Worm (Caenorhabditis elegans) whole organism, young adult: ENCODE results near the gene mtcu-2.

Experiments used
- B0019.2 ChIP-seq: fragments of 200-800 bp; sonication (Bioruptor generic); conservative IDR thresholded peaks from 2 replicates; pipeline ENCODE4 v1.3.6; 2022; ENCODE audit warnings: missing genetic modification reagents, missing genetic modification characterization, missing compliant biosample characterization
- B0035.1 ChIP-seq: sonication (generic microtip); optimal IDR thresholded peaks from 2 replicates; lab custom pipeline; 2016; ENCODE audit warnings: missing genetic modification characterization, mild to moderate bottlenecking, missing compliant biosample characterization, missing genotype, missing genetic modification reagents
- B0336.3 ChIP-seq: fragments of 200-800 bp; sonication (Bioruptor generic); IDR thresholded peaks from 2 replicates; pipeline ENCODE4 v1.3.6; 2022; ENCODE audit warnings: missing genetic modification characterization, missing compliant biosample characterization
- C06A6.2 ChIP-seq: fragments of 200-800 bp; sonication (Bioruptor generic); conservative IDR thresholded peaks from 2 replicates; pipeline ENCODE4 v1.3.6; 2022; ENCODE audit warnings: missing genetic modification characterization, missing compliant biosample characterization
- C17E4.6 ChIP-seq: fragments of 200-800 bp; sonication (Bioruptor generic); IDR thresholded peaks from 2 replicates; pipeline ENCODE4 v1.3.6; 2022; ENCODE audit warnings: missing genetic modification reagents, missing genetic modification characterization, missing compliant biosample characterization
- D2030.7 ChIP-seq: fragments of 200-800 bp; sonication (Bioruptor generic); IDR thresholded peaks from 2 replicates; pipeline ENCODE4 v1.3.6; 2022; ENCODE audit warnings: missing genetic modification reagents, missing genetic modification characterization, missing compliant biosample characterization
- F55B11.4 ChIP-seq: sonication (generic microtip); optimal IDR thresholded peaks from 2 replicates; lab custom pipeline; 2016; ENCODE audit warnings: missing compliant biosample characterization, missing genetic modification characterization, borderline replicate concordance; ENCODE audit not compliant: insufficient read depth
- F57A8.1 ChIP-seq: fragments of 200-800 bp; sonication (Bioruptor generic); optimal IDR thresholded peaks from 2 replicates; lab custom pipeline; 2018; ENCODE audit warnings: mild to moderate bottlenecking, missing genetic modification characterization, moderate library complexity, missing compliant biosample characterization
- F57C9.4 ChIP-seq: sonication (generic microtip); optimal IDR thresholded peaks from 2 replicates; lab custom pipeline; 2017; ENCODE audit warnings: mild to moderate bottlenecking, missing genetic modification characterization, missing compliant biosample characterization
- K11D2.4 ChIP-seq: fragments of 200-800 bp; sonication (Bioruptor generic); IDR thresholded peaks from 2 replicates; pipeline ENCODE4 v1.3.6; 2022; ENCODE audit warnings: missing genetic modification reagents, missing genetic modification characterization, missing compliant biosample characterization
- K12H6.12 ChIP-seq: fragments of 200-800 bp; sonication (Bioruptor generic); optimal IDR thresholded peaks from 2 replicates; lab custom pipeline; 2018; ENCODE audit warnings: mild to moderate bottlenecking, missing genetic modification characterization, missing compliant biosample characterization
- Y53G8AR.9 ChIP-seq: fragments of 200-800 bp; sonication (Bioruptor generic); conservative IDR thresholded peaks from 2 replicates; pipeline ENCODE4 v1.3.6; 2022; ENCODE audit warnings: missing genetic modification reagents, missing genetic modification characterization, missing compliant biosample characterization
- Y95B8A.8 ChIP-seq: fragments of 200-800 bp; sonication (Bioruptor generic); IDR thresholded peaks from 2 replicates; pipeline ENCODE4 v1.3.6; 2022; ENCODE audit warnings: missing genetic modification reagents, missing genetic modification characterization, missing compliant biosample characterization
- attf-5 ChIP-seq: fragments of 200-800 bp; sonication (Bioruptor generic); optimal IDR thresholded peaks from 2 replicates; lab custom pipeline; 2018; ENCODE audit warnings: mild to moderate bottlenecking, missing genetic modification characterization, missing compliant biosample characterization
- attf-6 ChIP-seq: fragments of 200-800 bp; sonication (Bioruptor generic); IDR thresholded peaks from 2 replicates; pipeline ENCODE4 v1.3.6; 2022; ENCODE audit warnings: missing genetic modification reagents, missing genetic modification characterization, missing compliant biosample characterization
- cebp-1 ChIP-seq, 2 experiments: fragments of 200-800 bp in 1 of 2; sonication (Bioruptor generic) in 1 of 2; sonication (generic microtip) in 1 of 2; IDR thresholded peaks in 1 of 2; optimal IDR thresholded peaks in 1 of 2; 2 replicates each; pipeline versions ENCODE4 v1.3.6 to Lab custom; 2017 to 2022; ENCODE audit warnings: missing compliant biosample characterization in 2 of 2, missing genetic modification characterization in 2 of 2, mild to moderate bottlenecking in 1 of 2, missing genetic modification reagents in 1 of 2, moderate library complexity in 1 of 2
- ceh-100 ChIP-seq: fragments of 200-800 bp; sonication (Bioruptor generic); IDR thresholded peaks from 2 replicates; pipeline ENCODE4 v1.3.6; 2022; ENCODE audit warnings: missing genetic modification reagents, missing genetic modification characterization, missing compliant biosample characterization
- ceh-79 ChIP-seq: sonication (generic microtip); optimal IDR thresholded peaks from 2 replicates; lab custom pipeline; 2017; ENCODE audit warnings: mild to moderate bottlenecking, missing genetic modification characterization, missing compliant biosample characterization
- chd-7 ChIP-seq: sonication (generic microtip); optimal IDR thresholded peaks from 2 replicates; lab custom pipeline; 2016; ENCODE audit warnings: mild to moderate bottlenecking, missing genetic modification characterization, moderate library complexity, missing compliant biosample characterization
- dpff-1 ChIP-seq: sonication (generic microtip); optimal IDR thresholded peaks from 2 replicates; lab custom pipeline; 2017; ENCODE audit warnings: mild to moderate bottlenecking, missing genetic modification characterization, missing compliant biosample characterization
- efl-1 ChIP-seq: fragments of 150-350 bp; optimal IDR thresholded peaks from 2 replicates; lab custom pipeline; 2014; ENCODE audit warnings: missing biosample characterization, missing genetic modification reagents, missing genetic modification characterization
- egl-18 ChIP-seq: fragments of 200-800 bp; sonication (Bioruptor generic); IDR thresholded peaks from 2 replicates; pipeline ENCODE4 v1.3.6; 2022; ENCODE audit warnings: missing genetic modification reagents, missing genetic modification characterization, missing compliant biosample characterization
- ekl-4 ChIP-seq: fragments of 200-800 bp; sonication (Bioruptor generic); IDR thresholded peaks from 2 replicates; pipeline ENCODE4 v1.3.6; 2022; ENCODE audit warnings: missing genetic modification reagents, missing genetic modification characterization, missing compliant biosample characterization
- gei-17 ChIP-seq: fragments of 200-800 bp; sonication (Bioruptor generic); optimal IDR thresholded peaks from 2 replicates; lab custom pipeline; 2018; ENCODE audit warnings: mild to moderate bottlenecking, missing genetic modification characterization, missing compliant biosample characterization
- hrde-1 ChIP-seq: sonication (generic microtip); optimal IDR thresholded peaks from 2 replicates; lab custom pipeline; 2016; ENCODE audit warnings: missing genetic modification characterization, mild to moderate bottlenecking, missing compliant biosample characterization, moderate library complexity, missing genotype, missing genetic modification reagents, borderline replicate concordance
- let-526 ChIP-seq: fragments of 200-800 bp; sonication (Bioruptor generic); IDR thresholded peaks from 2 replicates; pipeline ENCODE4 v1.3.6; 2022; ENCODE audit warnings: missing genetic modification reagents, missing genetic modification characterization, missing compliant biosample characterization
- lin-35 ChIP-seq, 3 experiments: fragments of 150-350 bp in 2 of 3; sonication (generic microtip) in 1 of 3; optimal IDR thresholded peaks; 2 replicates each; lab custom pipeline; 2014 to 2018; ENCODE audit warnings: missing biosample characterization in 3 of 3, missing genetic modification characterization in 3 of 3, missing genetic modification reagents in 3 of 3
- lin-40 ChIP-seq: sonication (generic microtip); optimal IDR thresholded peaks from 2 replicates; lab custom pipeline; 2016; ENCODE audit warnings: missing genetic modification characterization, mild to moderate bottlenecking, missing compliant biosample characterization, missing genotype, missing genetic modification reagents
- madf-10 ChIP-seq: sonication (generic microtip); optimal IDR thresholded peaks from 2 replicates; lab custom pipeline; 2016; ENCODE audit warnings: mild to moderate bottlenecking, missing genetic modification characterization, missing compliant biosample characterization
- nfya-1 ChIP-seq: sonication (generic microtip); optimal IDR thresholded peaks from 2 replicates; lab custom pipeline; 2017; ENCODE audit warnings: antibody characterized with exemption, missing compliant biosample characterization, missing genetic modification characterization, borderline replicate concordance; ENCODE audit not compliant: insufficient read depth
- nfyb-1 ChIP-seq: fragments of 200-800 bp; sonication (Bioruptor generic); IDR thresholded peaks from 2 replicates; pipeline ENCODE4 v1.3.6; 2022; ENCODE audit warnings: missing genetic modification reagents, missing genetic modification characterization, missing compliant biosample characterization
- nhr-120 ChIP-seq: fragments of 200-800 bp; sonication (Bioruptor generic); IDR thresholded peaks from 2 replicates; pipeline ENCODE4 v1.3.6; 2022; ENCODE audit warnings: missing genetic modification characterization, missing compliant biosample characterization
- nhr-90 ChIP-seq: sonication (generic microtip); optimal IDR thresholded peaks from 2 replicates; lab custom pipeline; 2016; ENCODE audit warnings: missing genotype, mild to moderate bottlenecking, missing genetic modification characterization, missing compliant biosample characterization
- pha-4 ChIP-seq: fragments of 150-350 bp; sonication (generic microtip); optimal IDR thresholded peaks from 2 replicates; lab custom pipeline; 2014; ENCODE audit warnings: missing biosample characterization, missing genetic modification reagents, missing genetic modification characterization
- rcor-1 ChIP-seq: fragments of 200-800 bp; sonication (Bioruptor generic); IDR thresholded peaks from 2 replicates; pipeline ENCODE4 v1.3.6; 2022; ENCODE audit warnings: missing genetic modification reagents, missing genetic modification characterization, missing compliant biosample characterization
- rpc-1 ChIP-seq, 2 experiments: fragments of 150-350 bp in 1 of 2; sonication (generic microtip) in 1 of 2; optimal IDR thresholded peaks; 2 replicates each; lab custom pipeline; 2014 to 2018; ENCODE audit warnings: missing biosample characterization in 1 of 2, missing genetic modification characterization in 1 of 2, missing genetic modification reagents in 1 of 2, missing genotype in 1 of 2
- sea-2 ChIP-seq: fragments of 200-800 bp; sonication (Bioruptor generic); IDR thresholded peaks from 2 replicates; pipeline ENCODE4 v1.3.6; 2022; ENCODE audit warnings: missing genetic modification characterization, missing compliant biosample characterization
- snpc-1.1 ChIP-seq: sonication (generic microtip); optimal IDR thresholded peaks from 2 replicates; lab custom pipeline; 2017; ENCODE audit warnings: missing genetic modification characterization, mild to moderate bottlenecking, missing compliant biosample characterization, antibody characterized with exemption, moderate library complexity, missing genotype, missing genetic modification reagents; ENCODE audit not compliant: insufficient read depth
- snpc-1.3 ChIP-seq: sonication (generic microtip); optimal IDR thresholded peaks from 2 replicates; lab custom pipeline; 2017; ENCODE audit warnings: missing genetic modification characterization, mild to moderate bottlenecking, missing compliant biosample characterization, antibody characterized with exemption, moderate library complexity, missing genotype, missing genetic modification reagents; ENCODE audit not compliant: insufficient read depth
- snpc-3.4 ChIP-seq: sonication (generic microtip); optimal IDR thresholded peaks from 2 replicates; lab custom pipeline; 2017; ENCODE audit warnings: missing genetic modification characterization, mild to moderate bottlenecking, missing compliant biosample characterization, antibody characterized with exemption, moderate library complexity, missing genotype, missing genetic modification reagents
- somi-1 ChIP-seq: fragments of 200-800 bp; sonication (Bioruptor generic); optimal IDR thresholded peaks from 2 replicates; lab custom pipeline; 2018; ENCODE audit warnings: mild to moderate bottlenecking, missing genetic modification characterization, missing compliant biosample characterization
- unc-130 ChIP-seq: sonication (generic microtip); optimal IDR thresholded peaks from 2 replicates; lab custom pipeline; 2016; ENCODE audit warnings: missing genetic modification reagents, missing genetic modification characterization, missing compliant biosample characterization
- unc-62 ChIP-seq: fragments of 150-350 bp; optimal IDR thresholded peaks from 2 replicates; lab custom pipeline; 2014; ENCODE audit warnings: missing biosample characterization, missing genetic modification reagents, missing genetic modification characterization
- ztf-26 ChIP-seq: sonication (generic microtip); optimal IDR thresholded peaks from 2 replicates; lab custom pipeline; 2017; ENCODE audit warnings: missing genetic modification characterization, missing compliant biosample characterization
- ztf-28 ChIP-seq: fragments of 200-800 bp; sonication (Bioruptor generic); IDR thresholded peaks from 2 replicates; pipeline ENCODE4 v1.3.6; 2022; ENCODE audit warnings: missing genetic modification reagents, missing genetic modification characterization, missing compliant biosample characterization

Gene mtcu-2

DNA sequence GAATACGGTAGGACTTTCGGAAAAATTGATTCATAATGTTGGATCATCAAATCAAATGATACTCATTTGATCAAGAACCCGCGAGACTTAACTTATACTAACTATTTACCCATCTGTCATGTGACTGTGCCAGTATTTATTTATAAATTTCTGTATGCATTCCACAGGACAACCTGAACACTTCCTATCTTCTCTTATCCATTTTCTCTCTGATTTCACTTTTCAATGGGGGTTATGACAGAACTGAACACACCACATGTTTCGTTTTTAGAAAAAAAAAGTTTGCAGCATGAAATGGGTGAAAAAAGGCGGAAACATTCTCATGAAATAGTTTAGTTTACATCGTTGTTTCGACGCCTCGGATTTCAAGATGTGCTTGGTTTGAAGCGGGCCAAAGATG lies 15.5 kb downstream of the mtcu-2 start:
- no peak for TF ChIP-seq K11D2.4 (GFP tag; lab: Robert Waterston, UW)
- TF ChIP-seq F57C9.4 = no peak
- no peak for TF ChIP-seq sea-2 (GFP tag; lab: Robert Waterston, UW)
- no peak for TF ChIP-seq B0336.3 (GFP tag; lab: Robert Waterston, UW)
- no peak for TF ChIP-seq D2030.7 (GFP tag; lab: Robert Waterston, UW)
- no peak for TF ChIP-seq F57A8.1 (GFP tag; lab: Kevin White, UChicago)
- TF ChIP-seq hrde-1 (tag; lab: Kevin White, UChicago) = no peak
- no peak for TF ChIP-seq unc-62 (GFP tag; lab: Kevin White, UChicago)
- TF ChIP-seq ceh-79 = no peak
- no peak for TF ChIP-seq dpff-1 (tag; lab: Kevin White, UChicago)
- no peak for TF ChIP-seq somi-1 (GFP tag; lab: Kevin White, UChicago)
- no peak for TF ChIP-seq F55B11.4 (tag; lab: Kevin White, UChicago)
- TF ChIP-seq, all 124 proteins: peak for 0

DNA sequence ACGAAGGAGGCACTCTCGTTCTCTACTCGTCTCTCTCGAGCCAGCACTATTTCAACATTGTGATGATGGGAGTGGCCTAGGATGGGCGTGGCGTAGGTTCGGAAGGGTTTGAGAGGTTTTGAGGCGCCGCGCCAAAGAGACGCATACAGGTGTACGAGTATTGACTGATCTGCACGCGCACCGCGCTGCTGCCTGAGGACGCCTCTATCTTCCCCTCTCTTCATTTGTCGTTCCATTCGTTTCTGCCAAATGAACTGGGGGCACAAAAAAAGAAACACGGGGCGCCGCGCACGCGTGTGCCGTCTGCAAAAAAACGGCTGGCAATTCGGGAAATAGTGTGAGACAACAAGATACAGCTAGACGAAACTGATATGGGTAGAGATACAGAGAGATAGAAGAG lies 17.0 kb downstream of the mtcu-2 start, which contains the start of gene lec-2:
TSS of gene lec-2 (minus strand) at position 171 of the 400 bp plus-strand sequence.
- no peak for TF ChIP-seq ekl-4 (GFP tag; lab: Robert Waterston, UW)
- TF ChIP-seq lin-35 (GFP tag; optimal IDR thresholded peaks at IDR 0.05; lab: Kevin White, UChicago) = no peak
- no peak for TF ChIP-seq snpc-3.4 (tag; lab: Kevin White, UChicago)
- TF ChIP-seq nfyb-1 (GFP tag; lab: Robert Waterston, UW) = 0 out of 2 replicates have a peak, but pooled peaks have one; percentile 65
- TF ChIP-seq lin-40 (tag; lab: Kevin White, UChicago) = peak; percentile 63
- TF ChIP-seq ztf-26 (tag; lab: Kevin White, UChicago) = peak; percentile 43
- peak; percentile 68 for TF ChIP-seq somi-1 (GFP tag; lab: Kevin White, UChicago)
- no peak for TF ChIP-seq C06A6.2
- TF ChIP-seq madf-10 (tag; lab: Kevin White, UChicago) = no peak
- TF ChIP-seq egl-18 (GFP tag; lab: Robert Waterston, UW) = no peak
- TF ChIP-seq B0035.1 (tag; lab: Kevin White, UChicago) = no peak
- TF ChIP-seq ceh-100 (GFP tag; lab: Robert Waterston, UW) = no peak
- TF ChIP-seq Y95B8A.8 (GFP tag; lab: Robert Waterston, UW) = no peak
- TF ChIP-seq ztf-28 (GFP tag; lab: Robert Waterston, UW) = no peak
- TF ChIP-seq B0336.3 (GFP tag; lab: Robert Waterston, UW) = peak; percentile 46; the same call in 1 of the 2 replicates
- no peak for TF ChIP-seq snpc-1.3 (tag; lab: Kevin White, UChicago)
- no peak for TF ChIP-seq C17E4.6 (GFP tag; lab: Robert Waterston, UW)
- no peak for TF ChIP-seq rpc-1 (optimal IDR thresholded peaks at IDR 0.05; lab: Kevin White, UChicago)
- no peak for TF ChIP-seq rpc-1 (tag; optimal IDR thresholded peaks at IDR 0.05; lab: Kevin White, UChicago)
- TF ChIP-seq attf-6 (GFP tag; lab: Robert Waterston, UW) = no peak
- TF ChIP-seq B0019.2 = no peak
- TF ChIP-seq snpc-1.1 (tag; lab: Kevin White, UChicago) = no peak
- TF ChIP-seq unc-130 (GFP tag; lab: Kevin White, UChicago) = no peak
- no peak for TF ChIP-seq pha-4
- TF ChIP-seq Y53G8AR.9 (GFP tag; lab: Robert Waterston, UW) = no peak
- TF ChIP-seq attf-5 = peak; percentile 33
- no peak for TF ChIP-seq nfya-1
- no peak for TF ChIP-seq let-526 (GFP tag; lab: Robert Waterston, UW)
- no peak for TF ChIP-seq nhr-120 (GFP tag; lab: Robert Waterston, UW)
- TF ChIP-seq K11D2.4 (GFP tag; lab: Robert Waterston, UW) = peak; percentile 69; the same call in 1 of the 2 replicates
- TF ChIP-seq nhr-90 (tag; lab: Kevin White, UChicago) = no peak
- TF ChIP-seq efl-1 (GFP tag; lab: Kevin White, UChicago) = no peak
- TF ChIP-seq cebp-1 (GFP tag; IDR thresholded peaks at IDR 0.05; lab: Robert Waterston, UW) = no peak
- peak; percentile 33 for TF ChIP-seq cebp-1 (tag; optimal IDR thresholded peaks at IDR 0.05; lab: Kevin White, UChicago)
- TF ChIP-seq rcor-1 = no peak
- peak; percentile 20 for TF ChIP-seq K12H6.12 (tag; lab: Kevin White, UChicago)
- TF ChIP-seq gei-17 (GFP tag; lab: Kevin White, UChicago) = no peak
- TF ChIP-seq chd-7 (tag; lab: Kevin White, UChicago) = peak; percentile 58
